Worm (Caenorhabditis elegans) whole organism, mixed stage, embryonic: ENCODE data around the gene nhr-277.

Experiments
- bed-3 ChIP-seq: fragments of 200-800 bp; sonication (Bioruptor generic); optimal IDR thresholded peaks from 3 replicates; lab custom pipeline; 2018; ENCODE audit warnings: mild to moderate bottlenecking, missing genetic modification characterization, moderate library complexity, missing compliant biosample characterization
- ces-1 ChIP-seq: fragments of 150-350 bp; optimal IDR thresholded peaks from 2 replicates; lab custom pipeline; 2014; ENCODE audit warnings: missing biosample characterization, missing genetic modification reagents, missing genetic modification characterization
- elt-3 ChIP-seq: fragments of 150-350 bp; optimal IDR thresholded peaks from 2 replicates; lab custom pipeline; 2014; ENCODE audit warnings: missing biosample characterization, missing genetic modification characterization
- mls-2 ChIP-seq: sonication (generic microtip); optimal IDR thresholded peaks from 2 replicates; lab custom pipeline; 2016; ENCODE audit warnings: mild to moderate bottlenecking, missing genetic modification characterization, moderate library complexity, missing compliant biosample characterization
- nhr-12 ChIP-seq: fragments of 150-350 bp; optimal IDR thresholded peaks from 2 replicates; lab custom pipeline; 2014; ENCODE audit warnings: missing biosample characterization, missing genetic modification characterization
- nhr-237 ChIP-seq: fragments of 150-350 bp; optimal IDR thresholded peaks from 2 replicates; lab custom pipeline; 2014; ENCODE audit warnings: missing biosample characterization, missing genetic modification characterization
- nhr-28 ChIP-seq: fragments of 150-350 bp; optimal IDR thresholded peaks from 2 replicates; lab custom pipeline; 2014; ENCODE audit warnings: missing biosample characterization, missing genetic modification characterization
- pha-4 ChIP-seq: fragments of 150-350 bp; optimal IDR thresholded peaks from 2 replicates; lab custom pipeline; 2018; ENCODE audit warnings: missing biosample characterization, missing genetic modification reagents, missing genetic modification characterization
- snpc-4 ChIP-seq: fragments of 150-350 bp; optimal IDR thresholded peaks from 2 replicates; lab custom pipeline; 2014; ENCODE audit warnings: missing biosample characterization, missing genetic modification characterization
- unc-39 ChIP-seq: fragments of 150-350 bp; optimal IDR thresholded peaks from 2 replicates; lab custom pipeline; 2014; ENCODE audit warnings: missing biosample characterization, missing genetic modification characterization
- unc-62 ChIP-seq: fragments of 150-350 bp; optimal IDR thresholded peaks from 2 replicates; lab custom pipeline; 2014; ENCODE audit warnings: missing biosample characterization, missing genetic modification reagents, missing genetic modification characterization

DNA sequence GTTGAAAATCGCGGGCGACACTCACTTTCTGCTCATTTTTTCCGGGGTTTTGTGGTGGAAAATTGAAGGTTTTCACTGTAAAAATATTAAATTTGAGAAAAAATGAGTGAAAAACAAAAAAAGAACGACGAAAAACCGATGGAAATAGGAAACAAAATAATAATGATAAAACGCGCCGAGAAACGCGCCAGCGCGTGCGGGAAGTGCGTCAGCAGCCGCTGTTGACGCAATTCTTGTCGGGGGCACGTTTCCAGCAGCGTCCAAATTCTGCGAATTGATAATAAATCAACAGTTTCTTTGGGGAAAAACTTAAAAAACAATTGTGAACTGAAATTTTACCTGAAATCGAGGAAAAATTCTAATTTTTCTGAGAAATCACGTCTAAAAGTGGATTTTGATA lies 17.0 kb upstream of the nhr-277 start, which contains the start of gene ubxn-2:
- no peak for TF ChIP-seq mls-2 (tag; lab: Kevin White, UChicago)
- no peak for TF ChIP-seq bed-3
- peak; percentile 30 for TF ChIP-seq nhr-237 (tag; lab: Kevin White, UChicago)
- TF ChIP-seq unc-39 (tag; lab: Kevin White, UChicago): no peak
- no peak for TF ChIP-seq unc-62
- TF ChIP-seq nhr-12 (tag; lab: Kevin White, UChicago): no peak
- no peak for TF ChIP-seq elt-3 (tag; lab: Kevin White, UChicago)
- peak; percentile 57 for TF ChIP-seq pha-4 (tag; lab: Kevin White, UChicago)
- TF ChIP-seq snpc-4 (tag; lab: Kevin White, UChicago): no peak
- no peak for TF ChIP-seq ces-1 (GFP tag; lab: Kevin White, UChicago)
- no peak for TF ChIP-seq nhr-28
